Worm (Caenorhabditis elegans): ENCODE data around the gene B0546.3.
A peak's percentile ranks its signal among the peaks of the same experiment; 100 is the strongest.

Gene B0546.3

DNA sequence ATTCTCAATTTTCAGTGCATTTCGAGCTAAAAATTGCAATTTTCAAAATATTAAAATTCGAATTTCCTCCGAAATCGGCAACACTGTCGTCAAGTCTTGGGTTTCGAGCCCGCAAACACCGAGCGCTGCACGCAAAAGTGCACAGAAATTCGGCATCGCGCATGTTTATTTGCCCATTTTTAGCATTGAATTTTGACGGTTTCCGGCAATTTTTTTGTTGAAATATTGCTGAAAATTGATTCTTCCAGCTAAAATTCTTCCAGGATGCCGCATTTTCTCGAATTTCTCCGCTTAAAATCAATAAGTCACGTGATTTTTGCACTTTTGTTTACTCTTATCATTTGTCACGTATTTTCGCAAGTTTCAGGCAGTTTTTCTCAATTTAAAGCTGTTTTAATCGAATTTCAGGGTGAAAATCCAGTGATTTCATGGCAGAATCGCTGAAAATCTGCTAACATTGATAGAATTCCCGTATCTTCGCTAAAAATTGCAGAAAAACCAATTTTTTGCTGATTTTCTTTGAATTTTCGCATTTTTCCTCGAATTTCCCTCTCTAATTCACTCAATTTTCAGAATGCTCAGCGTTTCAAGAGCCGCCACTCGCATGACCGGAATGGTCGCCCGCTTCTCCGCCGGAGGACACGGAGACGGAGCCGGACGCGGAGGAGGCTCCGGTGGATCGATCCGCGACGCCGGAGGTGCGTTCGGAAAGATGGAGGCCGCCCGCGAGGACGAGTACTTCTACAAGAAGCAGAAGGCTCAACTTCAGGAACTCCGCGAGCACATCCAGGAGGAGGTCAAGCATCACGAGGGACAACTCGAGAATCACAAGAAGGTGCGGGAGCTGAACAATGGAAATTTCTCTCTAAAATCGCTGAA is 2.9 kb upstream of the B0546.3 start, which contains the start of gene mai-2:
Gene mai-2, plus strand, starts transcription at position 574 of the 879 bp plus-strand sequence.
- TF ChIP-seq ham-2 (GFP tag; optimal IDR thresholded peaks at IDR 0.05), result no peak
- peak; percentile 57 for TF ChIP-seq lsy-2 (tag; optimal IDR thresholded peaks at IDR 0.05)
- TF ChIP-seq zip-8 (tag; optimal IDR thresholded peaks at IDR 0.05), result no peak
- TF ChIP-seq sptf-1 (tag; optimal IDR thresholded peaks at IDR 0.05), result peak; percentile 28
- no peak for TF ChIP-seq ceh-43 (GFP tag; optimal IDR thresholded peaks at IDR 0.05)
- no peak for TF ChIP-seq tbx-8 (GFP tag; optimal IDR thresholded peaks at IDR 0.05)
- no peak for TF ChIP-seq ztf-11 (tag; optimal IDR thresholded peaks at IDR 0.05)
- TF ChIP-seq mep-1 (tag; optimal IDR thresholded peaks at IDR 0.05), result peak; percentile 51
- no peak for TF ChIP-seq ceh-39 (tag; optimal IDR thresholded peaks at IDR 0.05)
- no peak for TF ChIP-seq unc-39 (tag; optimal IDR thresholded peaks at IDR 0.05)
- TF ChIP-seq ces-1 (GFP tag; optimal IDR thresholded peaks at IDR 0.05), result peak; percentile 34
- no peak for TF ChIP-seq lin-32 (GFP tag; optimal IDR thresholded peaks at IDR 0.05)
- TF ChIP-seq snpc-4 (tag; optimal IDR thresholded peaks at IDR 0.05), result no peak
- TF ChIP-seq elt-3 (tag; optimal IDR thresholded peaks at IDR 0.05), result no peak
- TF ChIP-seq M03D4.4 (tag; optimal IDR thresholded peaks at IDR 0.05), result no peak
- TF ChIP-seq nhr-237 (tag; optimal IDR thresholded peaks at IDR 0.05), result peak; percentile 15
- TF ChIP-seq pha-4 (tag; optimal IDR thresholded peaks at IDR 0.05), result peak; percentile 59
- TF ChIP-seq nhr-76 (tag; optimal IDR thresholded peaks at IDR 0.05), result no peak
- TF ChIP-seq unc-62 (GFP tag; optimal IDR thresholded peaks at IDR 0.05), result no peak
- TF ChIP-seq cnd-1 (tag; optimal IDR thresholded peaks at IDR 0.05), result no peak
- peak; percentile 73 for TF ChIP-seq unc-120 (tag; optimal IDR thresholded peaks at IDR 0.05; ENCODE audit: poor library complexity, severe bottlenecking)
- TF ChIP-seq nhr-28 (tag; optimal IDR thresholded peaks at IDR 0.05), result no peak
- TF ChIP-seq flh-1 (GFP tag; optimal IDR thresholded peaks at IDR 0.05), result no peak
- TF ChIP-seq nhr-12 (tag; optimal IDR thresholded peaks at IDR 0.05), result no peak
- no peak for TF ChIP-seq hlh-1 (tag; optimal IDR thresholded peaks at IDR 0.05)
- peak; percentile 14 for TF ChIP-seq lin-13 (tag; optimal IDR thresholded peaks at IDR 0.05)
- TF ChIP-seq sem-2 (GFP tag; optimal IDR thresholded peaks at IDR 0.05), result no peak
- TF ChIP-seq mab-5 (tag; optimal IDR thresholded peaks at IDR 0.05), result no peak
- TF ChIP-seq drap-1 (GFP tag; optimal IDR thresholded peaks at IDR 0.05), result no peak
- no peak for TF ChIP-seq elt-1 (tag; optimal IDR thresholded peaks at IDR 0.05; ENCODE audit: borderline replicate concordance, insufficient read depth)
- no peak for TF ChIP-seq ceh-83 (GFP tag; optimal IDR thresholded peaks at IDR 0.05)
- TF ChIP-seq mls-2 (tag; optimal IDR thresholded peaks at IDR 0.05), result no peak
- TF ChIP-seq bed-3 (GFP tag; optimal IDR thresholded peaks at IDR 0.05), result no peak
- TF ChIP-seq nhr-2 (tag; optimal IDR thresholded peaks at IDR 0.05), result peak; percentile 1
- no peak for TF ChIP-seq blmp-1 (tag; optimal IDR thresholded peaks at IDR 0.05)

DNA sequence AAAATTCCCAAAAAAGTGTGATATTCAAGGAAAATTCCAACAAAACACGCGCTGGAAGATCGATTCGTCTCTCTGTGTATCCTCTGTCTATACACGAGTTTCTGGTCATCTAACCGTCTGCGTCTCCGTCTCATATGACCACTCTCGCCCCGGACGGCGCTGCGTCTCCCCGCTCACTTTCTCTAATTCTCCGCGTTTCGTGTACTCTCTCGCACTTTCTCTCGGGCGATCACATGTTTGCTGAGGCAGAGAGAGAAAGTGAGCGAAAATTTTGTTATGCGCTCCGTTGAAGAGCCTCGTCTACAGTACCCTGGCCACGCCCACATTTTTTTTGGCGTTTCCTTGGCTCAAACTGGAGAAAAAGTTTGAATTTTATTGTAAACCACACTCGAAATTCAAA is 2.0 kb upstream of the B0546.3 start:
- TF ChIP-seq nhr-237 (tag; optimal IDR thresholded peaks at IDR 0.05), result peak; percentile 29
- no peak for TF ChIP-seq nhr-2 (tag; optimal IDR thresholded peaks at IDR 0.05)
- TF ChIP-seq ces-1 (GFP tag; optimal IDR thresholded peaks at IDR 0.05), result peak; percentile 78
- TF ChIP-seq lsy-2 (tag; optimal IDR thresholded peaks at IDR 0.05), result peak; percentile 82
- peak; percentile 51 for TF ChIP-seq mep-1 (tag; optimal IDR thresholded peaks at IDR 0.05)
- no peak for TF ChIP-seq ceh-43 (GFP tag; optimal IDR thresholded peaks at IDR 0.05)
- TF ChIP-seq cnd-1 (tag; optimal IDR thresholded peaks at IDR 0.05), result no peak
- peak; percentile 70 for TF ChIP-seq hlh-1 (tag; optimal IDR thresholded peaks at IDR 0.05)
- TF ChIP-seq ham-2 (GFP tag; optimal IDR thresholded peaks at IDR 0.05), result peak; percentile 68
- TF ChIP-seq blmp-1 (tag; optimal IDR thresholded peaks at IDR 0.05), result peak; percentile 95
- TF ChIP-seq nhr-28 (tag; optimal IDR thresholded peaks at IDR 0.05), result no peak
- TF ChIP-seq tbx-8 (GFP tag; optimal IDR thresholded peaks at IDR 0.05), result no peak
- TF ChIP-seq pha-4 (tag; optimal IDR thresholded peaks at IDR 0.05), result peak; percentile 52
- TF ChIP-seq drap-1 (GFP tag; optimal IDR thresholded peaks at IDR 0.05), result peak; percentile 2
- TF ChIP-seq ztf-11 (tag; optimal IDR thresholded peaks at IDR 0.05), result no peak
- no peak for TF ChIP-seq unc-62 (GFP tag; optimal IDR thresholded peaks at IDR 0.05)
- TF ChIP-seq unc-39 (tag; optimal IDR thresholded peaks at IDR 0.05), result no peak

DNA sequence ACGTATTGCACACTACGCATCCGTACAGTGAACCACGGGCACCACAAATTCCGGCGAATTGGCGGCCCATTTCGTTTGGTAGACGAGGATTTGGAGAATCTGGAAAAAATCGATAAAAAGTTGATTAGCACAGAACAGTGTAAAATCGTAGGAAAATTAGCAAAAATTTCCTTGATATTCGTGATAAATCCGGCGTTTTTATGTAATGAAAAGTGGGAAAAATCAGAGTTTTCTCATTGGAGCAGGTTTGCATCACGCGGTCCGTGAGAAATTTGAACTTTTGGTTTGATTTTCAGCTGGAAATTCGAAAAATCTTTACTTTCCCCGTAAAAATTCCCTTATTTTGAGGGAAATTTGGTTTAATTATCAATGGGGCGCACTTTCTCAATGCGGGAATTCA is 1.4 kb upstream of the B0546.3 start, which contains the start of gene B0546.4:
Gene B0546.4, minus strand, starts transcription at position 101 of the 400 bp plus-strand sequence.
- TF ChIP-seq nhr-12 (tag; optimal IDR thresholded peaks at IDR 0.05) (no peak), ceh-83 (GFP tag; optimal IDR thresholded peaks at IDR 0.05) (no peak), nhr-28 (tag; optimal IDR thresholded peaks at IDR 0.05) (no peak), lin-13 (tag; optimal IDR thresholded peaks at IDR 0.05) (no peak)
